Fruit fly (Drosophila melanogaster) whole organism, adult: ENCODE results near the gene CG3348.
A peak's percentile ranks its signal among the peaks of the same experiment; 100 is the strongest.

Source experiments
- CG11617 ChIP-seq: fragments of 200-800 bp; sonication (Bioruptor generic); optimal IDR thresholded peaks from 2 replicates; lab custom pipeline; 2017; ENCODE audit warnings: mild to moderate bottlenecking, missing biosample characterization, missing genetic modification reagents, missing genetic modification characterization
- CG12768 ChIP-seq: fragments of 200-800 bp; sonication (Bioruptor generic); optimal IDR thresholded peaks from 2 replicates; lab custom pipeline; 2017; ENCODE audit warnings: missing biosample characterization, missing genetic modification characterization, mild to moderate bottlenecking, moderate library complexity, missing genetic modification reagents
- CG14711 ChIP-seq: fragments of 200-800 bp; sonication (Bioruptor generic); optimal IDR thresholded peaks from 2 replicates; lab custom pipeline; 2018; ENCODE audit warnings: missing biosample characterization, mild to moderate bottlenecking, missing genetic modification characterization, moderate library complexity
- CG1620 ChIP-seq: fragments of 200-800 bp; sonication (Bioruptor generic); optimal IDR thresholded peaks from 2 replicates; lab custom pipeline; 2016; ENCODE audit warnings: missing biosample characterization, missing genetic modification characterization
- CG33017 ChIP-seq: fragments of 200-800 bp; sonication (Bioruptor generic); optimal IDR thresholded peaks from 2 replicates; lab custom pipeline; 2018; ENCODE audit warnings: missing biosample characterization, mild to moderate bottlenecking, missing genetic modification characterization, moderate library complexity
- CG5204 ChIP-seq: fragments of 200-800 bp; sonication (Bioruptor generic); optimal IDR thresholded peaks from 2 replicates; lab custom pipeline; 2016; ENCODE audit warnings: missing biosample characterization, missing genetic modification characterization
- CG7045 ChIP-seq: fragments of 200-800 bp; sonication (Bioruptor generic); optimal IDR thresholded peaks from 2 replicates; lab custom pipeline; 2017; ENCODE audit warnings: missing biosample characterization, mild to moderate bottlenecking, missing genetic modification characterization
- CG7101 ChIP-seq: fragments of 200-800 bp; sonication (Bioruptor generic); optimal IDR thresholded peaks from 2 replicates; lab custom pipeline; 2018; ENCODE audit warnings: missing biosample characterization, mild to moderate bottlenecking, missing genetic modification characterization, moderate library complexity
- Clk ChIP-seq: fragments of 200-800 bp; sonication (Bioruptor generic); optimal IDR thresholded peaks from 2 replicates; lab custom pipeline; 2017; ENCODE audit warnings: missing biosample characterization, missing genetic modification characterization
- Crg-1 ChIP-seq: fragments of 200-800 bp; sonication (Bioruptor generic); optimal IDR thresholded peaks from 2 replicates; lab custom pipeline; 2016; ENCODE audit warnings: missing biosample characterization, missing genetic modification characterization
- Hr96 ChIP-seq: fragments of 200-800 bp; sonication (Bioruptor generic); optimal IDR thresholded peaks from 2 replicates; lab custom pipeline; 2016; ENCODE audit warnings: missing biosample characterization, missing genetic modification characterization
- Mnt ChIP-seq: fragments of 200-800 bp; sonication (Bioruptor generic); optimal IDR thresholded peaks from 2 replicates; lab custom pipeline; 2016; ENCODE audit warnings: missing biosample characterization, mild to moderate bottlenecking, missing genetic modification characterization
- bab1 ChIP-seq: fragments of 200-800 bp; sonication (Bioruptor generic); optimal IDR thresholded peaks from 3 replicates; lab custom pipeline; 2019; ENCODE audit warnings: missing biosample characterization, mild to moderate bottlenecking, missing genetic modification characterization, moderate library complexity
- cic ChIP-seq: fragments of 200-800 bp; sonication (Bioruptor generic); optimal IDR thresholded peaks from 2 replicates; lab custom pipeline; 2017; ENCODE audit warnings: missing biosample characterization, mild to moderate bottlenecking, missing genetic modification characterization, moderate library complexity
- cnc ChIP-seq, 2 experiments: fragments of >200 bp; optimal IDR thresholded peaks; 2 replicates each; lab custom pipeline; 2017
- kay ChIP-seq: fragments of 200-800 bp; sonication (Bioruptor generic); peaks from one replicate; lab custom pipeline; 2016; ENCODE audit warnings: missing biosample characterization, missing genetic modification characterization, borderline replicate concordance
- ovo ChIP-seq: fragments of 200-800 bp; sonication (Bioruptor generic); optimal IDR thresholded peaks from 2 replicates; lab custom pipeline; 2016; ENCODE audit warnings: missing biosample characterization, missing genetic modification characterization
- pad ChIP-seq: fragments of 200-800 bp; sonication (Bioruptor generic); optimal IDR thresholded peaks from 3 replicates; lab custom pipeline; 2017; ENCODE audit warnings: missing biosample characterization, missing genetic modification characterization, mild to moderate bottlenecking, moderate library complexity, missing genetic modification reagents
- tj ChIP-seq: fragments of 200-800 bp; sonication (Bioruptor generic); optimal IDR thresholded peaks from 3 replicates; lab custom pipeline; 2017; ENCODE audit warnings: missing biosample characterization, mild to moderate bottlenecking, missing genetic modification characterization, moderate library complexity
- toe ChIP-seq: fragments of 200-800 bp; sonication (Bioruptor generic); optimal IDR thresholded peaks from 2 replicates; lab custom pipeline; 2016; ENCODE audit warnings: missing biosample characterization, missing genetic modification characterization

Gene CG3348

dm6 chr3R:27279478-27279877 lies 12.5 kb downstream of the CG3348 start:
- TF ChIP-seq pad (GFP tag; lab: Kevin White, UChicago) = no peak
- no peak for TF ChIP-seq ovo
- TF ChIP-seq CG33017 (tag; lab: Kevin White, UChicago) = no peak
- TF ChIP-seq CG7101 (tag; lab: Kevin White, UChicago) = no peak
- TF ChIP-seq CG5204 (GFP tag; lab: Kevin White, UChicago) = no peak
- no peak for TF ChIP-seq Mnt (GFP tag; lab: Kevin White, UChicago)
- TF ChIP-seq CG7045 (GFP tag; lab: Kevin White, UChicago) = no peak
- no peak for TF ChIP-seq bab1 (GFP tag; lab: Kevin White, UChicago)
- TF ChIP-seq Crg-1 (GFP tag; lab: Kevin White, UChicago) = no peak
- TF ChIP-seq CG11617 (GFP tag; lab: Kevin White, UChicago) = no peak
- no peak for TF ChIP-seq CG12768 (GFP tag; lab: Kevin White, UChicago)
- no peak for TF ChIP-seq kay (GFP tag; lab: Kevin White, UChicago)
- TF ChIP-seq tj (GFP tag; lab: Kevin White, UChicago) = no peak
- no peak for TF ChIP-seq CG1620 (GFP tag; lab: Kevin White, UChicago)

DNA sequence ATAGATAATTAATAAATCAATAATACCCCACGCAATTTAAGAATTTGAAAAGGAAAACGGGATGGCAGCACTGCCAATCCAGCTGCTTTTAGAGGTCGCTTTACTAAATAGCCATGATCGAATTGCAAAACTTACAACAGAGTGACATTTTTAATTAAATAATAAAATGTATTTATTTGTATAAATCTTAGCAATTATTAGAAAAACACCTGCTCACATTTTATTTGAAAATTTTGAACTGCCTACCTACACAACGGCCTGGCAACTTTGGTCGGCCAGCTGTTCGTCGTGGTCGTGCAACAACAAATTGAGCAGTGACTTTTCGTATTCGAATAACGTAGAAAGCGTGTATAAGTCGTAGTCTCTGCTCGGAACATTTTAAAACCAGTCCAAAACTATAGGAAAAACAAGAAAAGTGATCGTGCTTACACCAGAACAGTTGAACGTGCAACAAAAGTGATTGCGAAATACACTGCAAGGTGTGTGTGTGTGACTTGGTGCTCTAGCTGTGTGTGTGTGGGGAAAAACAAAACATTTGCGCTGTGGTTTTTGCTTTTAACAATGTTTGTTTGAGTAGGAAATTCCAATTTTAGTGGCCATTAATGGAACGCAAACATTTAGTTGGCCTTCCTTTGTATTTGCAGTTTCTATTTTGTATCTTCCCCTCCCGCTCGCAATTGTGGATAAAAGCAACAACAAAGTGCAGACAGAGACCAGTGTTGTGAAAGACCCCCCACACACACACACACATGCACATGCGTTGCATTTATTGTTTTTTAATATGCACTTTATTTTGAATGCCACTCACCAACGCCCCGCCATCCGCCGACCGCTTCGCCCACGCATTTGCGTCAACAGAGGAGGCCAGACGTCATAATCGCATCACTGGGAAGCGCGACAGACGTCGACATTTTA lies 17.2 kb downstream of the CG3348 start, which contains the start of gene CG5938:
Gene CG5938 (plus strand): TSS at position 262 of the 915 bp plus-strand sequence.
- no peak for TF ChIP-seq Clk (GFP tag; lab: Kevin White, UChicago)
- TF ChIP-seq CG33017 (tag; lab: Kevin White, UChicago) = peak; percentile 12
- peak; percentile 72 for TF ChIP-seq CG12768 (GFP tag; lab: Kevin White, UChicago)
- peak; percentile 40 for TF ChIP-seq Mnt (GFP tag; lab: Kevin White, UChicago)
- peak; percentile 58 for TF ChIP-seq CG14711 (tag; lab: Kevin White, UChicago)
- TF ChIP-seq pad (GFP tag; lab: Kevin White, UChicago) = peak; percentile 64
- TF ChIP-seq Hr96 = no peak
- no peak for TF ChIP-seq CG1620 (GFP tag; lab: Kevin White, UChicago)
- TF ChIP-seq cnc (optimal IDR thresholded peaks at IDR 0.05; lab: Kevin White, UChicago) = no peak
- no peak for TF ChIP-seq bab1 (GFP tag; lab: Kevin White, UChicago)
- peak; percentile 16 for TF ChIP-seq CG7045 (GFP tag; lab: Kevin White, UChicago)
- TF ChIP-seq Crg-1 (GFP tag; lab: Kevin White, UChicago) = no peak
- TF ChIP-seq CG11617 (GFP tag; lab: Kevin White, UChicago) = peak; percentile 36
- TF ChIP-seq ovo = peak; percentile 20
- TF ChIP-seq CG7101 (tag; lab: Kevin White, UChicago) = peak; percentile 22
- peak; percentile 78 for TF ChIP-seq cic (GFP tag; lab: Kevin White, UChicago)
- TF ChIP-seq tj (GFP tag; lab: Kevin White, UChicago) = peak; percentile 24
- no peak for TF ChIP-seq CG5204 (GFP tag; lab: Kevin White, UChicago)
- TF ChIP-seq kay (GFP tag; lab: Kevin White, UChicago) = no peak
- TF ChIP-seq toe (GFP tag; lab: Kevin White, UChicago) = peak; percentile 36

DNA sequence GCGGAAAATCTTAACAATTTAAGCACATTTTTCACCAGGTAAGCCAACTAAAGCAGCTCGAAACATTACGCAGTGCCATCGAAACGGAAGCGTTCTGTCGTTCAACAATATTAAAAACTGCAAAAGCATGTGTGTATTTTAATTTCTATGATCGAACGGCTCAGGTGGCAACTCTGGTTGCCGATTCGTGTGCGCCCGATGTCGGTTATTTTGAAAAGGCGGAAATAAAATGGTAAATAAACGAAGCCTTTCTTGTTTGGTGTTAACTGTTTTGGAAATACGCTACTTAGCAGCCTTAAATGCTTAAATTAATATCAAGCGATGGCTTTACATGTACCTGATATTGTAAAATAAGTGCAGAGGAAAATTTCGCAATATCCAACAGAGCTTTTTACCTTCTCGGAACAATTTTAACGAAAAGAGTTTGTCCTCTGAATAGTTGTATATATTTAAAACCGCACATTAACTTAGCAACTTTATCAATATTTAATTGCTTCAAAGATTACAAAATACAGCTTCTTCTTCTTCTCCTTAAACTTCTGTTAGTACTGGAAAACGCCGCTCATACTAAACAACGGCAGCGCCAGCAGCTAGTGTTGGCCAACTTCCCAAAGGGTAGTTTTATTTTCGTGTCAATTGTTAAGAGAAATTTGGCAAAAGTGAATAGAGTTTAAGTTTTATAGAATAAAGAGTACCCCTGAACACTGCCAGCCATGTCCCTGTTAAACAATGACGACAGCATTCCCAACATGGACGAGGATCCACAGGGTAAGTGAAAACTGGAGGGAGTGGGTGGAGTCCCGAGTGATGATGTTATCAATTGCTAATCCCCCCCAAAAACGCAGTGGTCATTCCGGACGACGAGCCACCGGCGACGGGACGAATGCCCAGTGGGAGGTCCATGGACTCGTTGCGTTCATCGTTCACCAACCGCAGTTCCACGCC lies 18.6 kb downstream of the CG3348 start, which contains the start of gene CG5934:
Gene CG5934 (plus strand): TSS at position 588 of the 945 bp plus-strand sequence.
- TF ChIP-seq CG5204 (GFP tag; lab: Kevin White, UChicago) (no peak), CG14711 (tag; lab: Kevin White, UChicago) (peak; percentile 80), Clk (GFP tag; lab: Kevin White, UChicago) (peak; percentile 1), CG12768 (GFP tag; lab: Kevin White, UChicago) (peak; percentile 71), pad (GFP tag; lab: Kevin White, UChicago) (peak; percentile 64), cic (GFP tag; lab: Kevin White, UChicago) (peak; percentile 33), bab1 (GFP tag; lab: Kevin White, UChicago) (no peak), toe (GFP tag; lab: Kevin White, UChicago) (peak; percentile 36), ovo (no peak), tj (GFP tag; lab: Kevin White, UChicago) (no peak), CG1620 (GFP tag; lab: Kevin White, UChicago) (peak; percentile 86), CG7045 (GFP tag; lab: Kevin White, UChicago) (peak; percentile 30), cnc (optimal IDR thresholded peaks at IDR 0.05; lab: Kevin White, UChicago) (no peak), Mnt (GFP tag; lab: Kevin White, UChicago) (peak; percentile 64), CG11617 (GFP tag; lab: Kevin White, UChicago) (peak; percentile 18), CG7101 (tag; lab: Kevin White, UChicago) (peak; percentile 65), Hr96 (peak; percentile 71), Crg-1 (GFP tag; lab: Kevin White, UChicago) (peak; percentile 82), kay (GFP tag; lab: Kevin White, UChicago) (no peak), CG33017 (tag; lab: Kevin White, UChicago) (peak; percentile 21)

- TF ChIP-seq CG14711 (tag; lab: Kevin White, UChicago) (no peak), pad (GFP tag; lab: Kevin White, UChicago) (no peak), cnc (optimal IDR thresholded peaks at IDR 0.05; lab: Kevin White, UChicago) (no peak), CG7101 (tag; lab: Kevin White, UChicago) (no peak), toe (GFP tag; lab: Kevin White, UChicago) (no peak), bab1 (GFP tag; lab: Kevin White, UChicago) (no peak), Mnt (GFP tag; lab: Kevin White, UChicago) (no peak), CG33017 (tag; lab: Kevin White, UChicago) (no peak), Clk (GFP tag; lab: Kevin White, UChicago) (no peak), CG12768 (GFP tag; lab: Kevin White, UChicago) (no peak), Crg-1 (GFP tag; lab: Kevin White, UChicago) (no peak), kay (GFP tag; lab: Kevin White, UChicago) (no peak), ovo (no peak), Hr96 (no peak)
These were observed 19.8 kb downstream of the CG3348 start for dm6 chr3R:27272233-27272632.
